Worm (Caenorhabditis elegans) whole organism, L3 larva: ENCODE data around the gene F42A9.11.
A peak's percentile ranks its signal among the peaks of the same experiment; 100 is the strongest.

Experiments used
- ZK546.5 ChIP-seq: sonication (generic microtip); optimal IDR thresholded peaks from 2 replicates; lab custom pipeline; 2017; ENCODE audit warnings: missing biosample characterization, missing genetic modification characterization
- ceh-28 ChIP-seq: fragments of 150-350 bp; optimal IDR thresholded peaks from 2 replicates; lab custom pipeline; 2014; ENCODE audit warnings: missing biosample characterization, missing genetic modification reagents, missing genetic modification characterization
- ceh-82 ChIP-seq: fragments of 150-350 bp; optimal IDR thresholded peaks from 2 replicates; lab custom pipeline; 2014; ENCODE audit warnings: missing biosample characterization, missing genetic modification characterization
- ceh-9 ChIP-seq: sonication (generic microtip); optimal IDR thresholded peaks from 2 replicates; lab custom pipeline; 2018; ENCODE audit warnings: missing biosample characterization, missing genetic modification characterization
- daf-12 ChIP-seq: fragments of 150-350 bp; optimal IDR thresholded peaks from 2 replicates; lab custom pipeline; 2014; ENCODE audit warnings: missing biosample characterization, missing genetic modification reagents, missing genetic modification characterization
- egl-27 ChIP-seq: sonication (generic microtip); optimal IDR thresholded peaks from 4 replicates; lab custom pipeline; 2017; ENCODE audit warnings: missing biosample characterization, missing genetic modification reagents, missing genetic modification characterization
- egl-5 ChIP-seq: fragments of 150-350 bp; optimal IDR thresholded peaks from 2 replicates; lab custom pipeline; 2017; ENCODE audit warnings: missing biosample characterization, missing genetic modification reagents, missing genetic modification characterization, inconsistent platforms
- elt-1 ChIP-seq: fragments of 150-350 bp; optimal IDR thresholded peaks from 2 replicates; lab custom pipeline; 2014; ENCODE audit warnings: missing biosample characterization, missing genetic modification characterization
- elt-2 ChIP-seq: sonication (generic microtip); optimal IDR thresholded peaks from 2 replicates; lab custom pipeline; 2016; ENCODE audit warnings: missing genetic modification reagents, mild to moderate bottlenecking, missing genetic modification characterization, missing compliant biosample characterization
- elt-3 ChIP-seq, 3 experiments: fragments of 150-350 bp in 1 of 3; sonication (generic microtip) in 2 of 3; optimal IDR thresholded peaks; 2 replicates in 2 of 3; 4 replicates in 1 of 3; lab custom pipeline; 2014 to 2017; ENCODE audit warnings: missing biosample characterization in 3 of 3, missing genetic modification characterization in 3 of 3
- eor-1 ChIP-seq, 2 experiments: fragments of 150-350 bp; optimal IDR thresholded peaks; 2 replicates each; lab custom pipeline; 2014 to 2018; ENCODE audit warnings: missing biosample characterization in 2 of 2, missing genetic modification characterization in 2 of 2
- fkh-10 ChIP-seq: sonication (generic microtip); optimal IDR thresholded peaks from 2 replicates; lab custom pipeline; 2017; ENCODE audit warnings: missing biosample characterization, missing genetic modification reagents, missing genetic modification characterization
- fkh-2 ChIP-seq: fragments of 150-350 bp; optimal IDR thresholded peaks from 2 replicates; lab custom pipeline; 2014; ENCODE audit warnings: missing biosample characterization, missing genetic modification reagents, missing genetic modification characterization
- fos-1 ChIP-seq: fragments of 150-350 bp; optimal IDR thresholded peaks from 2 replicates; lab custom pipeline; 2014; ENCODE audit warnings: missing biosample characterization, missing genetic modification characterization
- hmg-11 ChIP-seq: sonication (generic microtip); optimal IDR thresholded peaks from 2 replicates; lab custom pipeline; 2016; ENCODE audit warnings: missing genetic modification characterization, missing compliant biosample characterization
- jun-1 ChIP-seq: fragments of 150-350 bp; optimal IDR thresholded peaks from 2 replicates; lab custom pipeline; 2014; ENCODE audit warnings: missing biosample characterization, missing genetic modification reagents, missing genetic modification characterization
- lin-15B ChIP-seq: fragments of 150-350 bp; optimal IDR thresholded peaks from 2 replicates; lab custom pipeline; 2014; ENCODE audit warnings: missing biosample characterization, missing genetic modification characterization
- lin-39 ChIP-seq: fragments of 150-350 bp; optimal IDR thresholded peaks from 2 replicates; lab custom pipeline; 2018; ENCODE audit warnings: missing biosample characterization, missing genetic modification reagents, missing genetic modification characterization
- mdl-1 ChIP-seq: fragments of 150-350 bp; optimal IDR thresholded peaks from 2 replicates; lab custom pipeline; 2014; ENCODE audit warnings: missing biosample characterization, missing genetic modification characterization
- mml-1 ChIP-seq: fragments of 150-350 bp; sonication (generic microtip); optimal IDR thresholded peaks from 3 replicates; lab custom pipeline; 2014; ENCODE audit warnings: missing biosample characterization, missing genetic modification characterization
- nfya-1 ChIP-seq: sonication (generic microtip); optimal IDR thresholded peaks from 2 replicates; lab custom pipeline; 2017; ENCODE audit warnings: missing genetic modification characterization, mild to moderate bottlenecking, missing compliant biosample characterization, antibody characterized with exemption, moderate library complexity; ENCODE audit not compliant: insufficient read depth
- nhr-11 ChIP-seq: fragments of 150-350 bp; optimal IDR thresholded peaks from 2 replicates; lab custom pipeline; 2014; ENCODE audit warnings: missing biosample characterization, missing genetic modification characterization
- nhr-12 ChIP-seq: fragments of 150-350 bp; optimal IDR thresholded peaks from 2 replicates; lab custom pipeline; 2014; ENCODE audit warnings: missing biosample characterization, missing genetic modification characterization
- nhr-23 ChIP-seq: fragments of 150-350 bp; optimal IDR thresholded peaks from 2 replicates; lab custom pipeline; 2014; ENCODE audit warnings: missing biosample characterization, missing genetic modification reagents, missing genetic modification characterization
- nhr-237 ChIP-seq: fragments of 150-350 bp; optimal IDR thresholded peaks from 2 replicates; lab custom pipeline; 2014; ENCODE audit warnings: missing biosample characterization, missing genetic modification characterization
- nhr-25 ChIP-seq: sonication (generic microtip); optimal IDR thresholded peaks from 2 replicates; lab custom pipeline; 2017; ENCODE audit warnings: missing biosample characterization, missing genetic modification characterization
- nhr-28 ChIP-seq: fragments of 150-350 bp; optimal IDR thresholded peaks from 2 replicates; lab custom pipeline; 2014; ENCODE audit warnings: missing biosample characterization, missing genetic modification characterization
- nhr-43 ChIP-seq: sonication (generic microtip); optimal IDR thresholded peaks from 2 replicates; lab custom pipeline; 2016; ENCODE audit warnings: mild to moderate bottlenecking, missing genetic modification characterization, missing compliant biosample characterization; ENCODE audit not compliant: poor library complexity, severe bottlenecking
- nhr-67 ChIP-seq: fragments of 150-350 bp; optimal IDR thresholded peaks from 2 replicates; lab custom pipeline; 2014; ENCODE audit warnings: missing biosample characterization, missing genetic modification characterization
- nhr-76 ChIP-seq: fragments of 150-350 bp; sonication (generic microtip); optimal IDR thresholded peaks from 5 replicates; lab custom pipeline; 2014; ENCODE audit warnings: missing biosample characterization, missing genetic modification characterization
- pha-4 ChIP-seq: fragments of 150-350 bp; optimal IDR thresholded peaks from 2 replicates; lab custom pipeline; 2014; ENCODE audit warnings: missing biosample characterization, missing genetic modification reagents, missing genetic modification characterization
- pqm-1 ChIP-seq: fragments of 150-350 bp; optimal IDR thresholded peaks from 2 replicates; lab custom pipeline; 2017; ENCODE audit warnings: missing biosample characterization, missing genetic modification characterization, inconsistent platforms
- sea-2 ChIP-seq: fragments of 150-350 bp; sonication (generic microtip); optimal IDR thresholded peaks from 4 replicates; lab custom pipeline; 2014; ENCODE audit warnings: missing biosample characterization, missing genetic modification reagents, missing genetic modification characterization
- skn-1 ChIP-seq: fragments of 150-350 bp; optimal IDR thresholded peaks from 2 replicates; lab custom pipeline; 2014; ENCODE audit warnings: missing biosample characterization, missing genetic modification characterization
- snpc-4 ChIP-seq: fragments of 150-350 bp; optimal IDR thresholded peaks from 2 replicates; lab custom pipeline; 2014; ENCODE audit warnings: missing biosample characterization, missing genetic modification characterization
- unc-39 ChIP-seq: sonication (generic microtip); optimal IDR thresholded peaks from 4 replicates; lab custom pipeline; 2017; ENCODE audit warnings: missing biosample characterization, missing genetic modification characterization
- zag-1 ChIP-seq: fragments of 150-350 bp; optimal IDR thresholded peaks from 2 replicates; lab custom pipeline; 2014; ENCODE audit warnings: missing biosample characterization, missing genetic modification characterization
- ztf-4 ChIP-seq: fragments of 150-350 bp; optimal IDR thresholded peaks from 2 replicates; lab custom pipeline; 2014; ENCODE audit warnings: missing biosample characterization, missing genetic modification characterization

Gene F42A9.11

ce11 chrIV:8620102-8620733 is 7.2 kb upstream of the F42A9.11 start, which contains the start of gene lin-49:
lin-49 (plus strand) TSS chrIV:8620683.
- TF ChIP-seq nhr-237 (tag; lab: Kevin White, UChicago) (no peak), hmg-11 (tag; lab: Kevin White, UChicago) (peak; percentile 88), daf-12 (tag; lab: Kevin White, UChicago) (no peak), nhr-28 (tag; lab: Kevin White, UChicago) (no peak), elt-1 (peak; percentile 58), lin-39 (tag; lab: Kevin White, UChicago) (peak; percentile 27), ceh-28 (tag; lab: Kevin White, UChicago) (peak; percentile 65), nhr-11 (tag; lab: Kevin White, UChicago) (peak; percentile 16), snpc-4 (tag; lab: Kevin White, UChicago) (peak; percentile 56), pha-4 (tag; lab: Kevin White, UChicago) (peak; percentile 93), pqm-1 (tag; lab: Kevin White, UChicago) (peak; percentile 35), ceh-9 (tag; lab: Kevin White, UChicago) (no peak), nhr-25 (tag; lab: Kevin White, UChicago) (peak; percentile 75), nhr-23 (tag; lab: Kevin White, UChicago) (peak; percentile 79), ztf-4 (peak; percentile 1), nhr-43 (tag; lab: Kevin White, UChicago) (peak; percentile 42), lin-15B (tag; lab: Kevin White, UChicago) (peak; percentile 61), jun-1 (tag; lab: Kevin White, UChicago) (peak; percentile 30), egl-5 (no peak), nhr-67 (tag; lab: Kevin White, UChicago) (no peak), elt-2 (tag; lab: Kevin White, UChicago) (peak; percentile 54), sea-2 (GFP tag; lab: Kevin White, UChicago) (no peak), skn-1 (tag; lab: Kevin White, UChicago) (peak; percentile 41), elt-3 (tag; optimal IDR thresholded peaks at IDR 0.05; lab: Kevin White, UChicago) (no peak), fkh-10 (GFP tag; lab: Kevin White, UChicago) (no peak), fkh-2 (tag; lab: Kevin White, UChicago) (no peak), ZK546.5 (tag; lab: Kevin White, UChicago) (no peak), egl-27 (tag; lab: Kevin White, UChicago) (no peak), unc-39 (no peak), nfya-1 (tag; lab: Kevin White, UChicago) (peak; percentile 80)

- no peak for TF ChIP-seq fkh-10 (GFP tag; lab: Kevin White, UChicago)
- TF ChIP-seq nhr-12 (tag; lab: Kevin White, UChicago) = no peak
- TF ChIP-seq fkh-2 (tag; lab: Kevin White, UChicago) = no peak
- no peak for TF ChIP-seq mdl-1 (tag; lab: Kevin White, UChicago)
- TF ChIP-seq mml-1 (tag; lab: Kevin White, UChicago) = no peak
- no peak for TF ChIP-seq nhr-23 (tag; lab: Kevin White, UChicago)
- no peak for TF ChIP-seq ceh-82
- TF ChIP-seq ztf-4 = no peak
- no peak for TF ChIP-seq eor-1 (tag; optimal IDR thresholded peaks at IDR 0.05; lab: Kevin White, UChicago)
- no peak for TF ChIP-seq ceh-9 (tag; lab: Kevin White, UChicago)
- no peak for TF ChIP-seq hmg-11 (tag; lab: Kevin White, UChicago)
- TF ChIP-seq elt-1 = no peak
- no peak for TF ChIP-seq fos-1 (tag; lab: Kevin White, UChicago)
- TF ChIP-seq egl-27 (tag; lab: Kevin White, UChicago) = no peak
- no peak for TF ChIP-seq zag-1
- TF ChIP-seq unc-39 = no peak
- no peak for TF ChIP-seq nhr-76 (tag; lab: Kevin White, UChicago)
Observed at ce11 chrIV:8625730-8626129, 1.7 kb upstream of the F42A9.11 start.

DNA sequence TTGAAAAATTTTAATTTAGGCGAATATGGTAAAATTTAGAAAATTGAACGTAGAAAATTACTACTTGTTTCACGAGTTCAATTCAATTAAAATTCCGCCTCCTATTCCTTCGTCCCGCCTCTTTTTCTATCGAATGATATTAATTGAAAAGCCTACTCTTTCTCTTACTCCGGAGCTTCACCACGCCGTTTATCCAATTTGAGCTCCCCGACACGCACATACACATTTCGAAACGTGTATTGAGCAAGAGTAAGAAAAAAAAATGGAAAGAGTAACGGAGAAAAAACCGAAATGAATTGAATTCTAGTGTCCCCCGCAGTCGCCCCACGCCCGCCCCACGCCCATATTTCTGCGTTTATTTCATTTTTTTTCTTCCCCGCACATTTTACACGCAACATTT is 1.1 kb upstream of the F42A9.11 start:
- TF ChIP-seq mdl-1 (tag; lab: Kevin White, UChicago) (no peak), nfya-1 (tag; lab: Kevin White, UChicago) (peak; percentile 9)
